Worm (Caenorhabditis elegans) whole organism, mixed stage, embryonic: ENCODE data around the gene sptl-1.

Source experiments
- M03D4.4 ChIP-seq: sonication (generic microtip); optimal IDR thresholded peaks from 2 replicates; lab custom pipeline; 2017; ENCODE audit warnings: mild to moderate bottlenecking, missing genetic modification characterization, missing compliant biosample characterization
- bed-3 ChIP-seq: fragments of 200-800 bp; sonication (Bioruptor generic); optimal IDR thresholded peaks from 3 replicates; lab custom pipeline; 2018; ENCODE audit warnings: mild to moderate bottlenecking, missing genetic modification characterization, moderate library complexity, missing compliant biosample characterization
- blmp-1 ChIP-seq: fragments of 150-350 bp; optimal IDR thresholded peaks from 2 replicates; lab custom pipeline; 2014; ENCODE audit warnings: missing biosample characterization, missing genetic modification characterization
- ceh-39 ChIP-seq: fragments of 150-350 bp; optimal IDR thresholded peaks from 2 replicates; lab custom pipeline; 2014; ENCODE audit warnings: missing biosample characterization, missing genetic modification characterization
- ceh-43 ChIP-seq: fragments of 200-800 bp; sonication (Bioruptor generic); optimal IDR thresholded peaks from 2 replicates; lab custom pipeline; 2018; ENCODE audit warnings: mild to moderate bottlenecking, missing genetic modification characterization, moderate library complexity, missing compliant biosample characterization
- ceh-83 ChIP-seq: fragments of 200-800 bp; sonication (Bioruptor generic); optimal IDR thresholded peaks from 2 replicates; lab custom pipeline; 2018; ENCODE audit warnings: mild to moderate bottlenecking, missing genetic modification characterization, missing compliant biosample characterization
- ces-1 ChIP-seq: fragments of 150-350 bp; optimal IDR thresholded peaks from 2 replicates; lab custom pipeline; 2014; ENCODE audit warnings: missing biosample characterization, missing genetic modification reagents, missing genetic modification characterization
- drap-1 ChIP-seq: fragments of 200-800 bp; sonication (Bioruptor generic); optimal IDR thresholded peaks from 3 replicates; lab custom pipeline; 2018; ENCODE audit warnings: mild to moderate bottlenecking, missing genetic modification characterization, missing compliant biosample characterization
- elt-1 ChIP-seq: sonication (generic microtip); optimal IDR thresholded peaks from 2 replicates; lab custom pipeline; 2017; ENCODE audit warnings: missing genetic modification characterization, mild to moderate bottlenecking, missing compliant biosample characterization, antibody characterized with exemption, moderate library complexity, borderline replicate concordance; ENCODE audit not compliant: insufficient read depth
- elt-3 ChIP-seq: fragments of 150-350 bp; optimal IDR thresholded peaks from 2 replicates; lab custom pipeline; 2014; ENCODE audit warnings: missing biosample characterization, missing genetic modification characterization
- flh-1 ChIP-seq: fragments of 200-800 bp; sonication (Bioruptor generic); optimal IDR thresholded peaks from 2 replicates; lab custom pipeline; 2018; ENCODE audit warnings: mild to moderate bottlenecking, missing genetic modification characterization, moderate library complexity, missing compliant biosample characterization
- ham-2 ChIP-seq: fragments of 200-800 bp; sonication (Bioruptor generic); optimal IDR thresholded peaks from 2 replicates; lab custom pipeline; 2018; ENCODE audit warnings: mild to moderate bottlenecking, missing genetic modification characterization, missing compliant biosample characterization
- hlh-1 ChIP-seq: fragments of 150-350 bp; optimal IDR thresholded peaks from 2 replicates; lab custom pipeline; 2014; ENCODE audit warnings: missing biosample characterization, missing genetic modification reagents, missing genetic modification characterization
- lin-13 ChIP-seq: fragments of 150-350 bp; optimal IDR thresholded peaks from 2 replicates; lab custom pipeline; 2014; ENCODE audit warnings: missing biosample characterization, missing genetic modification characterization
- lin-32 ChIP-seq: fragments of 200-800 bp; sonication (Bioruptor generic); optimal IDR thresholded peaks from 2 replicates; lab custom pipeline; 2018; ENCODE audit warnings: mild to moderate bottlenecking, missing genetic modification characterization, missing compliant biosample characterization
- lsy-2 ChIP-seq: fragments of 150-350 bp; optimal IDR thresholded peaks from 2 replicates; lab custom pipeline; 2014; ENCODE audit warnings: missing biosample characterization, missing genetic modification characterization
- mab-5 ChIP-seq: fragments of 150-350 bp; optimal IDR thresholded peaks from 2 replicates; lab custom pipeline; 2014; ENCODE audit warnings: missing biosample characterization, missing genetic modification characterization
- mep-1 ChIP-seq: fragments of 150-350 bp; optimal IDR thresholded peaks from 2 replicates; lab custom pipeline; 2017; ENCODE audit warnings: missing biosample characterization, missing genetic modification reagents, missing genetic modification characterization, inconsistent platforms
- nhr-12 ChIP-seq: fragments of 150-350 bp; optimal IDR thresholded peaks from 2 replicates; lab custom pipeline; 2014; ENCODE audit warnings: missing biosample characterization, missing genetic modification characterization
- nhr-2 ChIP-seq: fragments of 150-350 bp; optimal IDR thresholded peaks from 2 replicates; lab custom pipeline; 2014; ENCODE audit warnings: missing biosample characterization, missing genetic modification characterization
- nhr-237 ChIP-seq: fragments of 150-350 bp; optimal IDR thresholded peaks from 2 replicates; lab custom pipeline; 2014; ENCODE audit warnings: missing biosample characterization, missing genetic modification characterization
- nhr-28 ChIP-seq: fragments of 150-350 bp; optimal IDR thresholded peaks from 2 replicates; lab custom pipeline; 2014; ENCODE audit warnings: missing biosample characterization, missing genetic modification characterization
- nhr-76 ChIP-seq: sonication (generic microtip); optimal IDR thresholded peaks from 2 replicates; lab custom pipeline; 2017; ENCODE audit warnings: missing biosample characterization, missing genetic modification characterization
- sem-2 ChIP-seq: fragments of 200-800 bp; sonication (Bioruptor generic); optimal IDR thresholded peaks from 2 replicates; lab custom pipeline; 2018; ENCODE audit warnings: mild to moderate bottlenecking, missing genetic modification characterization, missing compliant biosample characterization
- snpc-4 ChIP-seq: fragments of 150-350 bp; optimal IDR thresholded peaks from 2 replicates; lab custom pipeline; 2014; ENCODE audit warnings: missing biosample characterization, missing genetic modification characterization
- sptf-1 ChIP-seq: sonication (generic microtip); optimal IDR thresholded peaks from 2 replicates; lab custom pipeline; 2017; ENCODE audit warnings: mild to moderate bottlenecking, missing genetic modification characterization, moderate library complexity, missing compliant biosample characterization
- tbx-8 ChIP-seq: fragments of 200-800 bp; sonication (Bioruptor generic); optimal IDR thresholded peaks from 2 replicates; lab custom pipeline; 2018; ENCODE audit warnings: mild to moderate bottlenecking, missing genetic modification characterization, moderate library complexity, missing compliant biosample characterization
- unc-39 ChIP-seq: fragments of 150-350 bp; optimal IDR thresholded peaks from 2 replicates; lab custom pipeline; 2014; ENCODE audit warnings: missing biosample characterization, missing genetic modification characterization
- unc-62 ChIP-seq: fragments of 150-350 bp; optimal IDR thresholded peaks from 2 replicates; lab custom pipeline; 2014; ENCODE audit warnings: missing biosample characterization, missing genetic modification reagents, missing genetic modification characterization
- zip-8 ChIP-seq: fragments of 150-350 bp; optimal IDR thresholded peaks from 2 replicates; lab custom pipeline; 2014; ENCODE audit warnings: missing biosample characterization, missing genetic modification characterization
- ztf-11 ChIP-seq: fragments of 150-350 bp; optimal IDR thresholded peaks from 2 replicates; lab custom pipeline; 2014; ENCODE audit warnings: missing biosample characterization, missing genetic modification characterization

sptl-1 gene

ce11 chrII:76662-77061, 25.2 kb downstream of the sptl-1 start:
- TF ChIP-seq drap-1 (no peak), nhr-76 (tag; lab: Kevin White, UChicago) (no peak), snpc-4 (tag; lab: Kevin White, UChicago) (no peak), flh-1 (no peak), nhr-12 (no peak), tbx-8 (no peak), nhr-28 (tag; lab: Kevin White, UChicago) (no peak), unc-62 (GFP tag; lab: Kevin White, UChicago) (no peak), unc-39 (tag; lab: Kevin White, UChicago) (no peak), mep-1 (tag; lab: Kevin White, UChicago) (no peak)

DNA sequence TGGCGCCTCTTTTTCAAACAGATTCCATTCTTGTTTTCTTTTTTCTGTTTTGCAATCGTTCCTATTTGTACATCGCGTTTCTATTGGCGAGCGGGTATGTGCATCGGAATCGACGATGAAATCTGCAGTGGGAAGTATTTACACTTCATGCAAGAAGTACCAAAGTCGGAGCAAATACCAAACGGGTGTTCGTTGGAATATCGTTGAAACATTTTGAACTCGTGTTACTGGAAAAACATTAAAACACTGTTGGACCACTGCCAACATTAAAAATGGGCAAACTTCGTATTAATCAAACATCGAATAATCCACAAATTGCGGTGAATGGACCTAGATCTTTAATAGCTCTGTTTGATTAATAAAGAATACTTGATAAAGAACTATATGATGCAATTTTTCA, 27.7 kb downstream of the sptl-1 start, which contains the start of gene C23H3.9:
Gene C23H3.9 (minus strand): TSS at position 101 of the 400 bp plus-strand sequence.
- TF ChIP-seq sem-2 (GFP tag; lab: Kevin White, UChicago), result no peak
- no peak for TF ChIP-seq mep-1 (tag; lab: Kevin White, UChicago)
- no peak for TF ChIP-seq lin-32
- no peak for TF ChIP-seq bed-3 (GFP tag; lab: Kevin White, UChicago)
- TF ChIP-seq lsy-2 (tag; lab: Kevin White, UChicago), result no peak
- TF ChIP-seq nhr-237 (tag; lab: Kevin White, UChicago), result no peak
- no peak for TF ChIP-seq ces-1 (GFP tag; lab: Kevin White, UChicago)
- no peak for TF ChIP-seq nhr-76 (tag; lab: Kevin White, UChicago)
- TF ChIP-seq M03D4.4 (tag; lab: Kevin White, UChicago), result no peak
- no peak for TF ChIP-seq drap-1
- TF ChIP-seq unc-62 (GFP tag; lab: Kevin White, UChicago), result no peak
- no peak for TF ChIP-seq ztf-11 (tag; lab: Kevin White, UChicago)
- TF ChIP-seq nhr-12, result no peak
- TF ChIP-seq flh-1, result no peak
- no peak for TF ChIP-seq nhr-28 (tag; lab: Kevin White, UChicago)
- no peak for TF ChIP-seq ceh-43 (GFP tag; lab: Kevin White, UChicago)

- no peak for TF ChIP-seq ces-1 (GFP tag; lab: Kevin White, UChicago)
- no peak for TF ChIP-seq mab-5 (tag; lab: Kevin White, UChicago)
- no peak for TF ChIP-seq hlh-1 (tag; lab: Kevin White, UChicago)
- TF ChIP-seq tbx-8, result no peak
- TF ChIP-seq unc-39 (tag; lab: Kevin White, UChicago), result no peak
- no peak for TF ChIP-seq nhr-28 (tag; lab: Kevin White, UChicago)
- no peak for TF ChIP-seq zip-8 (tag; lab: Kevin White, UChicago)
- TF ChIP-seq nhr-237 (tag; lab: Kevin White, UChicago), result no peak
- TF ChIP-seq, all 35 proteins: peak for 0
Observed at ce11 chrII:84134-84533, 32.7 kb downstream of the sptl-1 start, which contains the start of gene C50D2.6. Gene C50D2.6, plus strand, starts transcription at chrII:84434.

- TF ChIP-seq drap-1 (no peak), zip-8 (tag; lab: Kevin White, UChicago) (peak; percentile 56)
- TF ChIP-seq, all 35 proteins: peak for 1
Observed at ce11 chrII:86794-87193, 35.3 kb downstream of the sptl-1 start.

ce11 chrII:87937-88336, 36.5 kb downstream of the sptl-1 start:
- TF ChIP-seq ceh-39 (tag; lab: Kevin White, UChicago) (no peak), sem-2 (GFP tag; lab: Kevin White, UChicago) (no peak), unc-62 (GFP tag; lab: Kevin White, UChicago) (no peak), sptf-1 (no peak), mep-1 (tag; lab: Kevin White, UChicago) (no peak), nhr-237 (tag; lab: Kevin White, UChicago) (no peak), M03D4.4 (tag; lab: Kevin White, UChicago) (no peak), nhr-28 (tag; lab: Kevin White, UChicago) (no peak), nhr-2 (tag; lab: Kevin White, UChicago) (no peak)

DNA sequence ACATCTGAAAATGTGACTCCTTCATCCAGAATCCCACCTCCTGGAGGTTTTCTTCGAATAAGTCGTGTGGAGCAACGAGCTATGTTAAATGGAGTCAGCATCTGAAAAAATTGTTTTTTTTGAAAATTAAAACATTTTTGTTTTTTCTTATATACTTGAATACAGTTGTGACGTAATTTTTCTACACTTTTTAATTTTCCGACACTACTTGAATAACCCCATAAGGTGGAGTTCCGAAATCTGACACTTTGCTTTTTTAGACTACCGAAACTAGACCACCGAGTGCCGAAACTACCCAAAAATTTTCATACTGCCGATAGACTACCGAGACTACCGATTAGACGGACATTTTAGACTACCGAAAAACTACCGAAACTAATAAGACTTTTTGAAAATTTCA, 40.0 kb downstream of the sptl-1 start, which contains the start of gene mcat-1:
Gene mcat-1 (minus strand): TSS at position 101 of the 400 bp plus-strand sequence.
- TF ChIP-seq nhr-76 (tag; lab: Kevin White, UChicago) (no peak), bed-3 (GFP tag; lab: Kevin White, UChicago) (no peak), zip-8 (tag; lab: Kevin White, UChicago) (peak; percentile 1)

ce11 chrII:95177-95576, 43.7 kb downstream of the sptl-1 start, which contains the start of gene C50D2.7:
Gene C50D2.7, minus strand, starts transcription at chrII:95277.
- TF ChIP-seq lin-13 (tag; lab: Kevin White, UChicago), result no peak
- no peak for TF ChIP-seq elt-3
- TF ChIP-seq snpc-4 (tag; lab: Kevin White, UChicago), result no peak
- TF ChIP-seq nhr-28 (tag; lab: Kevin White, UChicago), result no peak
- no peak for TF ChIP-seq bed-3 (GFP tag; lab: Kevin White, UChicago)
- no peak for TF ChIP-seq nhr-237 (tag; lab: Kevin White, UChicago)
- no peak for TF ChIP-seq drap-1
- no peak for TF ChIP-seq blmp-1
- TF ChIP-seq ceh-83 (GFP tag; lab: Kevin White, UChicago), result no peak
- no peak for TF ChIP-seq ham-2 (GFP tag; lab: Kevin White, UChicago)
- TF ChIP-seq flh-1, result no peak
- no peak for TF ChIP-seq mep-1 (tag; lab: Kevin White, UChicago)
- no peak for TF ChIP-seq unc-39 (tag; lab: Kevin White, UChicago)
- TF ChIP-seq ces-1 (GFP tag; lab: Kevin White, UChicago), result no peak
- no peak for TF ChIP-seq elt-1
- TF ChIP-seq zip-8 (tag; lab: Kevin White, UChicago), result no peak
- TF ChIP-seq, all 35 proteins: peak for 0
